Worm (Caenorhabditis elegans) whole organism, L2 larva: ENCODE data around the gene R10E11.5.

Experiments
- C34F6.9 ChIP-seq: fragments of 150-350 bp; optimal IDR thresholded peaks from 2 replicates; lab custom pipeline; 2014; ENCODE audit warnings: missing biosample characterization, missing genetic modification characterization
- elt-3 ChIP-seq: sonication (generic microtip); optimal IDR thresholded peaks from 2 replicates; lab custom pipeline; 2017; ENCODE audit warnings: missing biosample characterization, missing genetic modification characterization
- nhr-237 ChIP-seq: fragments of 150-350 bp; optimal IDR thresholded peaks from 2 replicates; lab custom pipeline; 2014; ENCODE audit warnings: missing biosample characterization, missing genetic modification characterization
- nhr-6 ChIP-seq: fragments of 150-350 bp; optimal IDR thresholded peaks from 2 replicates; lab custom pipeline; 2014; ENCODE audit warnings: missing biosample characterization, missing genetic modification characterization
- nhr-77 ChIP-seq: fragments of 150-350 bp; optimal IDR thresholded peaks from 2 replicates; lab custom pipeline; 2014; ENCODE audit warnings: missing biosample characterization, missing genetic modification characterization
- unc-62 ChIP-seq: fragments of 150-350 bp; optimal IDR thresholded peaks from 2 replicates; lab custom pipeline; 2014; ENCODE audit warnings: missing biosample characterization, missing genetic modification reagents, missing genetic modification characterization
- ztf-11 ChIP-seq: sonication (generic microtip); optimal IDR thresholded peaks from 2 replicates; lab custom pipeline; 2017; ENCODE audit warnings: missing biosample characterization, missing genetic modification characterization

ce11 chrIII:9764718-9765117, 24.7 kb downstream of the R10E11.5 start:
- TF ChIP-seq elt-3 (no peak), nhr-77 (tag; lab: Kevin White, UChicago) (no peak), nhr-237 (tag; lab: Kevin White, UChicago) (no peak), C34F6.9 (tag; lab: Kevin White, UChicago) (no peak), nhr-6 (tag; lab: Kevin White, UChicago) (no peak), unc-62 (GFP tag; lab: Kevin White, UChicago) (no peak), ztf-11 (tag; lab: Kevin White, UChicago) (no peak)
